Worm (Caenorhabditis elegans) whole organism, L3 larva: ENCODE data around the gene rpt-3.

Experiments
- lin-15B ChIP-seq: fragments of 150-350 bp; optimal IDR thresholded peaks from 2 replicates; lab custom pipeline; 2014; ENCODE audit warnings: missing biosample characterization, missing genetic modification characterization
- lin-39 ChIP-seq: fragments of 150-350 bp; optimal IDR thresholded peaks from 2 replicates; lab custom pipeline; 2018; ENCODE audit warnings: missing biosample characterization, missing genetic modification reagents, missing genetic modification characterization
- mdl-1 ChIP-seq: fragments of 150-350 bp; optimal IDR thresholded peaks from 2 replicates; lab custom pipeline; 2014; ENCODE audit warnings: missing biosample characterization, missing genetic modification characterization
- nhr-12 ChIP-seq: fragments of 150-350 bp; optimal IDR thresholded peaks from 2 replicates; lab custom pipeline; 2014; ENCODE audit warnings: missing biosample characterization, missing genetic modification characterization
- nhr-43 ChIP-seq: sonication (generic microtip); optimal IDR thresholded peaks from 2 replicates; lab custom pipeline; 2016; ENCODE audit warnings: mild to moderate bottlenecking, missing genetic modification characterization, missing compliant biosample characterization; ENCODE audit not compliant: poor library complexity, severe bottlenecking
- unc-39 ChIP-seq: sonication (generic microtip); optimal IDR thresholded peaks from 4 replicates; lab custom pipeline; 2017; ENCODE audit warnings: missing biosample characterization, missing genetic modification characterization
- unc-62 ChIP-seq: fragments of 150-350 bp; sonication (generic microtip); optimal IDR thresholded peaks from 4 replicates; lab custom pipeline; 2014; ENCODE audit warnings: missing biosample characterization, missing genetic modification reagents, missing genetic modification characterization

ce11 chrIII:6450596-6450995, 39.0 kb upstream of the rpt-3 start, which contains the start of gene T26A5.6:
- no peak for TF ChIP-seq lin-15B
- TF ChIP-seq mdl-1, result no peak
- TF ChIP-seq nhr-43 (tag; lab: Kevin White, UChicago), result no peak
- no peak for TF ChIP-seq unc-39
- no peak for TF ChIP-seq lin-39
- no peak for TF ChIP-seq nhr-12 (tag; lab: Kevin White, UChicago)
- TF ChIP-seq unc-62, result no peak
